Worm (Caenorhabditis elegans): Measurements from ENCODE around the gene unc-53.

The unc-53 gene

DNA sequence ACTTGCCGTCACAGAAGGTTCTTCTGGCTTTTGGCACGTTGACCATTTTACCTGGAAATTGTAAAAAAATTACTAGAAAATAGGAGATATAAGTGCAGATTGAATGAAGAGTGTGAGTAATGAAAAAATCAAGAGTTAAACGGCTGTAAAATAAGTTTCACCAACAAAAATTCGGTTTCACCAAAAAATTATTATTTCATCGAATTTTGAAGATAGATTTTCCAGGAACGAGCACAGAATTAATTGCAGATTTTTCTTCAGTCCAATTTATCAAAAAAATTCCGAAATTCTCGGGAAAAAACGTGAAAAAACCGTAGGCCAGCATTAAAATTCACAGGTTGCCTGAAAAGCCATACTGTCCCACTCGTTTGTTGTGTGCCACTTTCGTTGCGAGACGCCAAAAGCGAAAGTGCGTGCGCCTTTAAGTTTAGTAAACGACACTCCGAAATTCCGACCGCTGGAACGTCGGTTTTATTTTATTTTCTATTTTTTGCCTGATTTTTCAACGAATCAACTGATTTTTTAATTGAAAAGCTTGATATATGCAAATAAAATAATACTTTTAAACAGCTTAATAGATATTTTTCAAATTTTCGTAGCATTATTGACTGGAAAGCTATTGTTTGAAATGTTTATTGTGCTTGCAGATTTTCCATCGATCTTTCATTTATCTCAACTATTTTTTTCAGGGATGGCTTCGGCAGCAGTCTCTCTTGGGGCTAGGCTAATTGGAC is 8.1 kb upstream of the unc-53 start, which contains the start of the genes rpl-36.A and nuo-1 (continued):
- TF ChIP-seq unc-130 (GFP tag; optimal IDR thresholded peaks at IDR 0.05): peak; percentile 50

DNA sequence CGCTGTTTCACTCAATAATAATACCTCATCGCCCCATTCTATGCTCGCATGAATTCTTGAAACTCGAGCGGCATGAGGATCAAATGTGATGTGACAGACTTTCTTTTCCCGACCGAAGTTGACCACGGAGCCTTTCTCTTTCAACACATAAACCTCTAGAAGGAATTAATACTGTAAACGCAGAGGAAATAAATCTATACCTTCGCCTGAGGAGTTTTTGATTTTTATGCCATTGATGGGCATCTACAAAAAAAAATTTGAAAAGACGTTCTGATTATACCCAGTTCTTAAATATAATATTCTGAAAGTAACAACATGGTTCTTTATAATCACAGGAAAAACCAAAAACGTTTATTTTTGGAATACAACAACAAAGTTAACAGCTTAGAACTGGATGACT is 7.0 kb upstream of the unc-53 start, which contains the start of gene nbs-1:
nbs-1 (minus strand) TSS at position 246 of the 400 bp plus-strand sequence.
- TF ChIP-seq snpc-1.2 (GFP tag; IDR thresholded peaks at IDR 0.05) (peak; percentile 54; the same call in 1 of the 2 replicates), lin-38 (GFP tag; IDR thresholded peaks at IDR 0.05) (peak; percentile 49; the same call in 1 of the 2 replicates), ama-1 (optimal IDR thresholded peaks at IDR 0.05) (peak; percentile 14), fos-1 (tag; optimal IDR thresholded peaks at IDR 0.05) (no peak), madf-9 (GFP tag; conservative IDR thresholded peaks at IDR 0.05) (no peak), F37D6.2 (tag; optimal IDR thresholded peaks at IDR 0.05) (no peak), pqm-1 (tag; optimal IDR thresholded peaks at IDR 0.05) (no peak), nhr-25 (tag; optimal IDR thresholded peaks at IDR 0.05; ENCODE audit: borderline replicate concordance, insufficient read depth) (no peak), lsy-2 (tag; optimal IDR thresholded peaks at IDR 0.05) (peak in 1 of 2 experiments; percentile 29), ceh-28 (tag; optimal IDR thresholded peaks at IDR 0.05) (no peak), attf-4 (tag; optimal IDR thresholded peaks at IDR 0.05) (no peak), mes-2 (tag; optimal IDR thresholded peaks at IDR 0.05; ENCODE audit: poor library complexity, severe bottlenecking) (peak; percentile 21), Y48G9A.11 (GFP tag; IDR thresholded peaks at IDR 0.05) (0 out of 2 replicates have a peak, but pooled peaks have one; percentile 38), dmd-9 (GFP tag; IDR thresholded peaks at IDR 0.05) (no peak), mxl-2 (GFP tag; conservative IDR thresholded peaks at IDR 0.05) (no peak)

DNA sequence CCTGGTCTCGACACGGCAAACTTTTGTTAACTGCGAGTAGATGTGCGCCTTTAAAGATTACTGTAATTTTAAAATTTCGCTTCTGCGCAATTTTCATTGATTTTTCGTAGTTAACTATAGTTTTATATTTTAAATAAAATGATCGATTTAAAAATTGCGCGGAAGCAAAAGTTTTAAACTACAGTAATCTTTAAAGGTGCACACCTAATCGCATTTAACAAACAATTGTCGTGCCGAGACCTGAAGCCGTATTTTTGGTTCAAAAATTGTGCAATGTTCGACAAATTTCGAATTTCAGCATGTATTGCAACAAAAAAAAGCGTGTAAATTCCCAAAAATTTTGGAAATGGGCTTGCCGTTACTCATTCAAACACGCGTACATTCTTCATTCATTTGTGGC is 5.2 kb upstream of the unc-53 start:
- TF ChIP-seq aha-1 (tag) (peak; percentile 15), unc-62 (GFP tag; optimal IDR thresholded peaks at IDR 0.05 in 1 of 2) (peak in 1 of 2 experiments; percentile 26), unc-62 (tag; optimal IDR thresholded peaks at IDR 0.05) (no peak), tag-97 (GFP tag; IDR thresholded peaks at IDR 0.05) (no peak)

DNA sequence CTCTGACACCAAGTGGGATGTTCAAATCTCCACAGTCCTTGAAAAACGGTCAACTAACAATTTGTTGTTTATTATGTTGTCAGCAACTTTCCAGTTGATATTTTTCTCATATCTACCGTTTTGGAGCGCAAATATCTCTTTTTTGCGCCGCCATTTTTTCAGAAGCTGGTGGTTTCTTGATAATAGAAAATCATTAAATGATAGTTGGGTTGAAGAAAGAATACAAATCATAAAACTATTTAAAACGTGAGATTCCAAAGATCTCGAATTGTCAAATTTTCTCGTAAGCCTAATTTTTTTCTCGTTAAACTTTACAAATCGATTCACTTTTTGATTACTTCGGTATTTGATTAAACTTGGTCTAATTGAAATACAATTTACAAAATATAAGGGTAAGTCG is 3.2 kb upstream of the unc-53 start, which contains the start of gene rpl-42:
rpl-42 (plus strand) TSS at position 301 of the 400 bp plus-strand sequence.
- TF ChIP-seq nhr-77 (tag; optimal IDR thresholded peaks at IDR 0.05) (no peak), nhr-28 (tag; optimal IDR thresholded peaks at IDR 0.05) (no peak), madf-5 (GFP tag; IDR thresholded peaks at IDR 0.05) (no peak), snpc-4 (tag; optimal IDR thresholded peaks at IDR 0.05) (no peak), lin-15B (tag; optimal IDR thresholded peaks at IDR 0.05) (no peak), nhr-76 (tag; optimal IDR thresholded peaks at IDR 0.05) (no peak)

DNA sequence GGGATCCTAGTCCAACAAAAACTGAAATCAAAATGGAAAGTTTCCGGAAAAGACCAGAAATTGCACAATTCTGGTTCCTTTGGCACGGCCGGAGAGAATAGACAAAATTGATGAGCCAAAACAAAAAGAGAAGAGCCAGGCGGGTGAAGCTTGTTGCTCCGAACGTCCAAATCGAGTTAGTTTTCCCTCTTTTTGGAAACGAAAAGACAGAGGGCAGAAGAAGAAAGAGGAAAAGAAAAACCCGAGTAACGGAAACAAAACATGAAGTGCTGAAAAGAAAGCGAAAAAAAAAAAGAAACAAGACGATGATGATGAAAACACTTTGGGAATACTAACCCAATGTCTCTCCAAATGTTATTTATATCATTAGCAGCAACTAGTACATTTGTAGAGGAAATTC is 2.3 kb upstream of the unc-53 start:
- TF ChIP-seq ceh-82 (tag; optimal IDR thresholded peaks at IDR 0.05) (no peak), ces-1 (GFP tag; optimal IDR thresholded peaks at IDR 0.05) (peak; percentile 62), daf-16 (GFP tag; optimal IDR thresholded peaks at IDR 0.05) (no peak), daf-16 (tag; optimal IDR thresholded peaks at IDR 0.05) (no peak), lin-1 (GFP tag; IDR thresholded peaks at IDR 0.05) (no peak)

DNA sequence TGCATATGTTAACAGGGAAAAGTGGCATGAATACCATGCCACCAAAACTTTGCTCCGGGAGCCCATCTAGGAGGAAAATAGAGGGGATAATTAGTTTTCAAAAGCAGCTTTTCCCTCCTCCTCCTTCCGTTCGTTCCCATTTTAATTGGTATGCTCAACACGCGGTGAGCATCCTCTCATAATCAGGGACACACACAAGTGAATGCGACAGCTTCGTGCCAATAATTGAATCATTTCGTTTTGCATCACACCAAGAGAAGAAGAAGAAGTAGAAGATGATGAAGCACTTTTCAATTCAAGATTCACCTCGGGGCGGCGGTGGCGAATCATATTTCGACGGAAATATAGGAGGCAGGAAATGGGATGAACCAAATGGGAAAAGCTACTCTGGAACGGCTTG is 1.1 kb downstream of the unc-53 start:
- TF ChIP-seq zfp-3 (GFP tag; conservative IDR thresholded peaks at IDR 0.05): no peak
- TF ChIP-seq aha-1 (tag): peak; percentile 64
